Worm (Caenorhabditis elegans): Measurements from ENCODE around the gene srw-113.

DNA sequence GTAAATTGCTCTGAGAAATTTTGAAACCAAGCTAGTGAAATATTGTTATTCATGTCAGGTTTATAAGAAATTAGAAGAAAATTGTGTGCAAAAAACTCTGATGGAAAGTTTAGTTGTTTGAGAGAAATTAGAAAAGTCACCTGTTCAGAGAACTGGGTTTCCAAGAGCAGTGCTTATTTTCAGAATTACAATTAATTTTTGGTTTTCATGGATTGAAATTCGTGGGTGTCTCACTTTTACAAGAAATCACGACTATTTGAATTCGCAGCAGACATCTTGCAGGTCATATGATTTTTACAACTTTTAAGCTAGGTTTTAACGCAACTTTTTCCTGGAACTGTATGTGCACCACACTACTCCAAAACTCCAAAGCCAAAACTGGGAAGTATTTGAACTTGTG lies 23.9 kb upstream of the srw-113 start, which contains the start of gene srz-10:
- TF ChIP-seq ref-1 (GFP tag; conservative IDR thresholded peaks at IDR 0.05) (no peak), klf-2 (GFP tag; conservative IDR thresholded peaks at IDR 0.05) (no peak)

Data from whole organism, midembryonic.